Fruit fly (Drosophila melanogaster): ENCODE results near the gene CG3939.

- TF ChIP-seq insv (optimal IDR thresholded peaks at IDR 0.05) (no peak), ttk (optimal IDR thresholded peaks at IDR 0.05) (no peak)
Measured at dm6 chrX:3150655-3151486, 23.9 kb upstream of the CG3939 start.

All from Kc167 (cell line).